Fruit fly (Drosophila melanogaster) whole organism, embryonic: ENCODE data around the gene RpS12.

Experiments used
- Adf1 ChIP-seq: fragments of 200-800 bp; sonication (Bioruptor generic); IDR thresholded peaks from 2 replicates; pipeline ENCODE4 v1.3.6; 2022; ENCODE audit warnings: missing biosample characterization, missing genetic modification characterization
- Atf3 ChIP-seq: fragments of 200-800 bp; sonication (Bioruptor generic); optimal IDR thresholded peaks from 3 replicates; lab custom pipeline; 2016; ENCODE audit warnings: missing biosample characterization, missing genetic modification characterization
- Bgb ChIP-seq: fragments of 200-800 bp; sonication (Bioruptor generic); IDR thresholded peaks from 2 replicates; pipeline ENCODE4 v1.3.6; 2022; ENCODE audit warnings: missing biosample characterization, missing genetic modification characterization; ENCODE audit not compliant: partially characterized antibody
- Blimp-1 ChIP-seq: fragments of 200-800 bp; sonication (Bioruptor generic); optimal IDR thresholded peaks from 3 replicates; lab custom pipeline; 2018; ENCODE audit warnings: missing biosample characterization, missing genetic modification characterization, mild to moderate bottlenecking, moderate library complexity, missing genetic modification reagents
- CG1024 ChIP-seq: fragments of 200-800 bp; sonication (Bioruptor generic); IDR thresholded peaks from 2 replicates; pipeline ENCODE4 v1.3.6; 2022; ENCODE audit warnings: missing biosample characterization, missing genetic modification characterization
- CG10462 ChIP-seq: fragments of 200-800 bp; sonication (Bioruptor generic); optimal IDR thresholded peaks from 2 replicates; lab custom pipeline; 2016; ENCODE audit warnings: missing biosample characterization, missing genetic modification characterization
- CG11723 ChIP-seq: fragments of 200-800 bp; sonication (Bioruptor generic); optimal IDR thresholded peaks from 2 replicates; lab custom pipeline; 2017; ENCODE audit warnings: missing biosample characterization, mild to moderate bottlenecking, missing genetic modification characterization
- CG13287 ChIP-seq: fragments of 200-800 bp; sonication (Bioruptor generic); IDR thresholded peaks from 2 replicates; pipeline ENCODE4 v1.3.6; 2022; ENCODE audit warnings: missing biosample characterization, missing genetic modification characterization; ENCODE audit not compliant: partially characterized antibody
- CG13424 ChIP-seq: fragments of 200-800 bp; sonication (Bioruptor generic); optimal IDR thresholded peaks from 2 replicates; lab custom pipeline; 2019; ENCODE audit warnings: missing biosample characterization, mild to moderate bottlenecking, missing genetic modification characterization, moderate library complexity
- CG16813 ChIP-seq: fragments of 200-800 bp; sonication (Bioruptor generic); IDR thresholded peaks from 3 replicates; pipeline ENCODE4 v1.3.6; 2022; ENCODE audit warnings: missing biosample characterization, missing genetic modification characterization; ENCODE audit not compliant: partially characterized antibody
- CG16863 ChIP-seq: fragments of 200-800 bp; sonication (Bioruptor generic); optimal IDR thresholded peaks from 3 replicates; lab custom pipeline; 2016; ENCODE audit warnings: missing biosample characterization, missing genetic modification characterization
- CG17328 ChIP-seq: fragments of 200-800 bp; sonication (Bioruptor generic); IDR thresholded peaks from 2 replicates; pipeline ENCODE4 v1.3.6; 2022; ENCODE audit warnings: missing biosample characterization, missing genetic modification characterization
- CG1832 ChIP-seq: fragments of 200-800 bp; sonication (Bioruptor generic); optimal IDR thresholded peaks from 2 replicates; lab custom pipeline; 2017; ENCODE audit warnings: missing biosample characterization, mild to moderate bottlenecking, missing genetic modification characterization, inconsistent platforms
- CG18599 ChIP-seq: fragments of 200-800 bp; sonication (Bioruptor generic); optimal IDR thresholded peaks from 3 replicates; lab custom pipeline; 2017; ENCODE audit warnings: missing biosample characterization, missing genetic modification characterization, mild to moderate bottlenecking, moderate library complexity, missing genetic modification reagents
- CG31388 ChIP-seq: fragments of 200-800 bp; sonication (Bioruptor generic); optimal IDR thresholded peaks from 2 replicates; lab custom pipeline; 2016; ENCODE audit warnings: missing biosample characterization, missing genetic modification characterization
- CG34422 ChIP-seq: fragments of 200-800 bp; sonication (Bioruptor generic); IDR thresholded peaks from 3 replicates; pipeline ENCODE4 v1.3.6; 2022; ENCODE audit warnings: missing biosample characterization, missing genetic modification characterization
- CG4360 ChIP-seq: fragments of 200-800 bp; sonication (Bioruptor generic); IDR thresholded peaks from 2 replicates; pipeline ENCODE4 v1.3.6; 2022; ENCODE audit warnings: missing biosample characterization, missing genetic modification characterization
- CG4730 ChIP-seq: fragments of 200-800 bp; sonication (Bioruptor generic); IDR thresholded peaks from 2 replicates; pipeline ENCODE4 v1.3.6; 2022; ENCODE audit warnings: missing biosample characterization, missing genetic modification characterization
- CG5245 ChIP-seq: fragments of 200-800 bp; sonication (Bioruptor generic); optimal IDR thresholded peaks from 3 replicates; lab custom pipeline; 2016; ENCODE audit warnings: missing biosample characterization, missing genetic modification characterization
- CG9797 ChIP-seq: fragments of 200-800 bp; sonication (Bioruptor generic); optimal IDR thresholded peaks from 3 replicates; lab custom pipeline; 2018; ENCODE audit warnings: missing biosample characterization, mild to moderate bottlenecking, missing genetic modification characterization
- CG9876 ChIP-seq: fragments of 200-800 bp; sonication (Bioruptor generic); optimal IDR thresholded peaks from 2 replicates; lab custom pipeline; 2016; ENCODE audit warnings: missing biosample characterization, missing genetic modification characterization
- Camta ChIP-seq: fragments of 200-800 bp; sonication (Bioruptor generic); optimal IDR thresholded peaks from 2 replicates; lab custom pipeline; 2016; ENCODE audit warnings: missing biosample characterization, missing genetic modification characterization
- Dfd ChIP-seq, 2 experiments: fragments of >200 bp; optimal IDR thresholded peaks; 2 replicates each; lab custom pipeline; 2017; ENCODE audit warnings: missing biosample characterization in 2 of 2, missing genetic modification characterization in 2 of 2
- E2f2 ChIP-seq: fragments of 200-800 bp; sonication (Bioruptor generic); IDR thresholded peaks from 2 replicates; pipeline ENCODE4 v1.3.6; 2022; ENCODE audit warnings: missing biosample characterization, missing genetic modification characterization
- Hmr ChIP-seq: fragments of 200-800 bp; sonication (Bioruptor generic); optimal IDR thresholded peaks from 3 replicates; lab custom pipeline; 2017; ENCODE audit warnings: mild to moderate bottlenecking, missing biosample characterization, missing genetic modification reagents, missing genetic modification characterization
- Hmx ChIP-seq: fragments of 200-800 bp; sonication (Bioruptor generic); optimal IDR thresholded peaks from 2 replicates; lab custom pipeline; 2016; ENCODE audit warnings: missing biosample characterization, missing genetic modification characterization
- Lhr ChIP-seq: fragments of 200-800 bp; sonication (Bioruptor generic); optimal IDR thresholded peaks from 3 replicates; lab custom pipeline; 2017; ENCODE audit warnings: mild to moderate bottlenecking, missing biosample characterization, missing genetic modification reagents, missing genetic modification characterization
- Lim3 ChIP-seq: fragments of 200-800 bp; sonication (Bioruptor generic); IDR thresholded peaks from 2 replicates; pipeline ENCODE4 v1.3.6; 2022; ENCODE audit warnings: missing biosample characterization, missing genetic modification characterization
- Med ChIP-seq: fragments of 200-800 bp; sonication (Bioruptor generic); peaks from one replicate; lab custom pipeline; 2016; ENCODE audit warnings: missing biosample characterization, missing genetic modification characterization, mild to moderate bottlenecking, inconsistent platforms, moderate library complexity
- NFAT ChIP-seq: fragments of 200-800 bp; sonication (Bioruptor generic); IDR thresholded peaks from 2 replicates; pipeline ENCODE4 v1.3.6; 2022; ENCODE audit warnings: missing biosample characterization, missing genetic modification characterization
- Nf-YA ChIP-seq: fragments of 200-800 bp; sonication (Bioruptor generic); IDR thresholded peaks from 2 replicates; pipeline ENCODE4 v1.3.6; 2022; ENCODE audit warnings: missing biosample characterization, missing genetic modification characterization
- Oli ChIP-seq: fragments of 200-800 bp; sonication (Bioruptor generic); optimal IDR thresholded peaks from 2 replicates; lab custom pipeline; 2018; ENCODE audit warnings: missing biosample characterization, mild to moderate bottlenecking, missing genetic modification characterization, moderate library complexity
- Sox100B ChIP-seq: fragments of 200-800 bp; sonication (Bioruptor generic); optimal IDR thresholded peaks from 3 replicates; lab custom pipeline; 2018; ENCODE audit warnings: missing biosample characterization, mild to moderate bottlenecking, missing genetic modification characterization
- br ChIP-seq: fragments of >200 bp; optimal IDR thresholded peaks from 2 replicates; lab custom pipeline; 2017
- cad ChIP-seq: fragments of >200 bp; optimal IDR thresholded peaks from 2 replicates; lab custom pipeline; 2017; ENCODE audit warnings: missing biosample characterization, missing genetic modification characterization
- cg ChIP-seq: fragments of 200-800 bp; sonication (Bioruptor generic); optimal IDR thresholded peaks from 3 replicates; lab custom pipeline; 2019; ENCODE audit warnings: missing biosample characterization, mild to moderate bottlenecking, missing genetic modification characterization, moderate library complexity
- chm ChIP-seq: fragments of 200-800 bp; sonication (Bioruptor generic); IDR thresholded peaks from 2 replicates; pipeline ENCODE4 v1.3.6; 2022; ENCODE audit warnings: missing biosample characterization, missing genetic modification characterization
- dan ChIP-seq: fragments of 200-800 bp; sonication (Bioruptor generic); IDR thresholded peaks from 2 replicates; pipeline ENCODE4 v1.3.6; 2022; ENCODE audit warnings: missing biosample characterization, missing genetic modification characterization
- danr ChIP-seq: fragments of 200-800 bp; sonication (Bioruptor generic); IDR thresholded peaks from 2 replicates; pipeline ENCODE4 v1.3.6; 2022; ENCODE audit warnings: missing biosample characterization, missing genetic modification characterization
- gt ChIP-seq: fragments of 200-800 bp; sonication (Bioruptor generic); IDR thresholded peaks from 2 replicates; pipeline ENCODE4 v1.3.6; 2022; ENCODE audit warnings: missing biosample characterization, missing genetic modification characterization
- lola ChIP-seq, 3 experiments: fragments of >200 bp in 2 of 3; fragments of 200-800 bp in 1 of 3; sonication (Bioruptor generic) in 1 of 3; optimal IDR thresholded peaks; 2 replicates each; lab custom pipeline; 2017 to 2019; ENCODE audit warnings: missing biosample characterization in 3 of 3, missing genetic modification characterization in 3 of 3, mild to moderate bottlenecking in 1 of 3, moderate library complexity in 1 of 3
- nerfin-2 ChIP-seq: fragments of 200-800 bp; sonication (Bioruptor generic); IDR thresholded peaks from 2 replicates; pipeline ENCODE4 v1.3.6; 2022; ENCODE audit warnings: missing biosample characterization, missing genetic modification characterization; ENCODE audit not compliant: partially characterized antibody
- nom ChIP-seq: fragments of 200-800 bp; sonication (Bioruptor generic); optimal IDR thresholded peaks from 2 replicates; lab custom pipeline; 2017; ENCODE audit warnings: missing biosample characterization, missing genetic modification characterization, mild to moderate bottlenecking, moderate library complexity, missing genetic modification reagents
- schlank ChIP-seq: fragments of 200-800 bp; sonication (Bioruptor generic); optimal IDR thresholded peaks from 2 replicates; lab custom pipeline; 2018; ENCODE audit warnings: missing biosample characterization, mild to moderate bottlenecking, missing genetic modification characterization
- sens ChIP-seq: fragments of 200-800 bp; sonication (Bioruptor generic); peaks from one replicate; lab custom pipeline; 2016; ENCODE audit warnings: missing biosample characterization, missing genetic modification characterization
- sim ChIP-seq: fragments of 200-800 bp; sonication (Bioruptor generic); IDR thresholded peaks from 2 replicates; pipeline ENCODE4 v1.3.6; 2022; ENCODE audit warnings: missing biosample characterization, missing genetic modification characterization
- slp2 ChIP-seq: fragments of 200-800 bp; sonication (Bioruptor generic); optimal IDR thresholded peaks from 2 replicates; lab custom pipeline; 2016; ENCODE audit warnings: missing biosample characterization, missing genetic modification characterization
- tap ChIP-seq: fragments of 200-800 bp; optimal IDR thresholded peaks from 3 replicates; lab custom pipeline; 2019; ENCODE audit warnings: missing biosample characterization, mild to moderate bottlenecking, missing genetic modification characterization, moderate library complexity
- tgo ChIP-seq: fragments of 200-800 bp; sonication (Bioruptor generic); IDR thresholded peaks from 3 replicates; pipeline ENCODE4 v1.3.6; 2022; ENCODE audit warnings: missing biosample characterization, missing genetic modification characterization
- wek ChIP-seq: fragments of 200-800 bp; sonication (Bioruptor generic); optimal IDR thresholded peaks from 3 replicates; lab custom pipeline; 2018; ENCODE audit warnings: missing biosample characterization, mild to moderate bottlenecking, missing genetic modification characterization, moderate library complexity

RpS12 gene

dm6 chr3L:13015823-13016465 is 7.2 kb upstream of the RpS12 start, which contains the start of gene CG11267 (continued):
- TF ChIP-seq gt (GFP tag; lab: Robert Waterston, UW) (peak; percentile 46; the same call in 1 of the 2 replicates), CG4730 (GFP tag; lab: Robert Waterston, UW) (peak; percentile 84), CG16863 (peak; percentile 33), CG13424 (tag; lab: Kevin White, UChicago) (peak; percentile 77), Atf3 (peak; percentile 53), cad (GFP tag; lab: Kevin White, UChicago) (no peak), Lhr (GFP tag; lab: Kevin White, UChicago) (peak; percentile 15), CG5245 (GFP tag; lab: Kevin White, UChicago) (peak; percentile 77), Lim3 (GFP tag; lab: Robert Waterston, UW) (peak; percentile 85; the same call in 1 of the 2 replicates), Hmx (peak; percentile 12), CG16813 (GFP tag; lab: Robert Waterston, UW) (no peak), CG34422 (GFP tag; lab: Robert Waterston, UW) (peak; percentile 93), br (no peak), Hmr (GFP tag; lab: Kevin White, UChicago) (peak; percentile 81), CG9797 (GFP tag; lab: Kevin White, UChicago) (peak; percentile 36), CG10462 (GFP tag; lab: Kevin White, UChicago) (no peak), Blimp-1 (peak; percentile 78), sens (GFP tag; lab: Kevin White, UChicago) (peak; percentile 93), CG11723 (peak; percentile 49), CG9876 (GFP tag; lab: Kevin White, UChicago) (peak; percentile 67), chm (no peak; the same call in 1 of the 2 replicates), NFAT (GFP tag; lab: Robert Waterston, UW) (peak; percentile 94), nom (peak; percentile 60), Adf1 (no peak), Med (GFP tag; lab: Kevin White, UChicago) (peak; percentile 98), CG1024 (peak; percentile 91), tgo (GFP tag; lab: Robert Waterston, UW) (peak; percentile 92), Sox100B (peak; percentile 86), Oli (tag; lab: Kevin White, UChicago) (peak; percentile 78), dan (GFP tag; lab: Robert Waterston, UW) (no peak), schlank (peak; percentile 78), danr (GFP tag; lab: Robert Waterston, UW) (peak; percentile 78; the same call in 1 of the 2 replicates), cg (GFP tag; lab: Kevin White, UChicago) (no peak), CG17328 (GFP tag; lab: Robert Waterston, UW) (peak; percentile 86), Camta (GFP tag; lab: Kevin White, UChicago) (peak; percentile 59), CG18599 (GFP tag; lab: Kevin White, UChicago) (peak; percentile 92), wek (GFP tag; lab: Kevin White, UChicago) (peak; percentile 74), Bgb (GFP tag; lab: Robert Waterston, UW) (no peak), lola (GFP tag; optimal IDR thresholded peaks at IDR 0.05; lab: Kevin White, UChicago) (peak in 1 of 3 experiments; percentile 59), tap (tag; lab: Kevin White, UChicago) (peak; percentile 88), Nf-YA (GFP tag; lab: Robert Waterston, UW) (peak; percentile 90), CG31388 (peak; percentile 81), nerfin-2 (no peak), CG1832 (no peak), sim (GFP tag; lab: Robert Waterston, UW) (peak; percentile 82), CG4360 (0 out of 2 replicates have a peak, but pooled peaks have one; percentile 8), CG13287 (GFP tag; lab: Robert Waterston, UW) (no peak), E2f2 (GFP tag; lab: Robert Waterston, UW) (peak; percentile 60), slp2 (GFP tag; lab: Kevin White, UChicago) (peak; percentile 67), Dfd (GFP tag; optimal IDR thresholded peaks at IDR 0.05; lab: Kevin White, UChicago) (no peak)
